Fruit fly (Drosophila melanogaster): Measurements from ENCODE around the gene Pgd.

Gene Pgd

dm6 chrX:2162130-2162907 lies 17.4 kb downstream of the Pgd start, which contains the start of the genes Cyp4d1 and CG3630:
Gene Cyp4d1, minus strand, starts transcription at chrX:2162180.
Gene CG3630, plus strand, starts transcription at chrX:2162196.
- no peak for TF ChIP-seq Myc (optimal IDR thresholded peaks at IDR 0.05)
- TF ChIP-seq Jra (GFP tag; optimal IDR thresholded peaks at IDR 0.05): no peak
- no peak for TF ChIP-seq pan (optimal IDR thresholded peaks at IDR 0.05)
- no peak for TF ChIP-seq br (GFP tag; optimal IDR thresholded peaks at IDR 0.05)
- TF ChIP-seq Rel (GFP tag; optimal IDR thresholded peaks at IDR 0.05): no peak
- peak; percentile 92 for TF ChIP-seq Rel (tag; optimal IDR thresholded peaks at IDR 0.05)

dm6 chrX:2163358-2163757 lies 18.4 kb downstream of the Pgd start:
- TF ChIP-seq Abd-B (GFP tag; optimal IDR thresholded peaks at IDR 0.05) (no peak), dsf (GFP tag; optimal IDR thresholded peaks at IDR 0.05; ENCODE audit: borderline replicate concordance) (no peak), jim (GFP tag; optimal IDR thresholded peaks at IDR 0.05) (no peak), rgr (GFP tag; optimal IDR thresholded peaks at IDR 0.05) (no peak), usp (GFP tag; optimal IDR thresholded peaks at IDR 0.05) (no peak), lola (GFP tag; optimal IDR thresholded peaks at IDR 0.05) (no peak), CG9705 (GFP tag; optimal IDR thresholded peaks at IDR 0.05) (no peak), Hr78 (GFP tag; optimal IDR thresholded peaks at IDR 0.05) (no peak), h (GFP tag; optimal IDR thresholded peaks at IDR 0.05) (no peak), pan (optimal IDR thresholded peaks at IDR 0.05) (no peak), dmrt93B (GFP tag; optimal IDR thresholded peaks at IDR 0.05) (no peak), woc (GFP tag; optimal IDR thresholded peaks at IDR 0.05) (no peak), tai (GFP tag; optimal IDR thresholded peaks at IDR 0.05) (no peak), OdsH (GFP tag; optimal IDR thresholded peaks at IDR 0.05) (no peak)

- TF ChIP-seq br (GFP tag; optimal IDR thresholded peaks at IDR 0.05) (no peak), h (GFP tag; optimal IDR thresholded peaks at IDR 0.05) (no peak), OdsH (GFP tag; optimal IDR thresholded peaks at IDR 0.05) (no peak), Abd-B (GFP tag; optimal IDR thresholded peaks at IDR 0.05) (no peak), tai (GFP tag; optimal IDR thresholded peaks at IDR 0.05) (no peak), Dfd (GFP tag; optimal IDR thresholded peaks at IDR 0.05) (no peak), Mio (GFP tag; optimal IDR thresholded peaks at IDR 0.05) (no peak), psq (GFP tag; optimal IDR thresholded peaks at IDR 0.05) (no peak), Hr78 (GFP tag; optimal IDR thresholded peaks at IDR 0.05) (no peak), rgr (GFP tag; optimal IDR thresholded peaks at IDR 0.05) (no peak), foxo (GFP tag; optimal IDR thresholded peaks at IDR 0.05) (no peak), Dif (GFP tag; optimal IDR thresholded peaks at IDR 0.05; ENCODE audit: partially characterized antibody) (no peak), lola (GFP tag; optimal IDR thresholded peaks at IDR 0.05) (no peak), Jra (GFP tag; optimal IDR thresholded peaks at IDR 0.05) (no peak), ey (GFP tag; optimal IDR thresholded peaks at IDR 0.05) (no peak)
Measured at dm6 chrX:2165394-2165793, 20.5 kb downstream of the Pgd start.

- TF ChIP-seq Abd-B (GFP tag; optimal IDR thresholded peaks at IDR 0.05): no peak
- no peak for TF ChIP-seq Jra (GFP tag; optimal IDR thresholded peaks at IDR 0.05)
- TF ChIP-seq usp (GFP tag; optimal IDR thresholded peaks at IDR 0.05): no peak
- no peak for TF ChIP-seq Rel (GFP tag; optimal IDR thresholded peaks at IDR 0.05)
- TF ChIP-seq Rel (tag; optimal IDR thresholded peaks at IDR 0.05): no peak
- no peak for TF ChIP-seq dmrt93B (GFP tag; optimal IDR thresholded peaks at IDR 0.05)
- no peak for TF ChIP-seq rgr (GFP tag; optimal IDR thresholded peaks at IDR 0.05)
- no peak for TF ChIP-seq pan (optimal IDR thresholded peaks at IDR 0.05)
- no peak for TF ChIP-seq dl (GFP tag; optimal IDR thresholded peaks at IDR 0.05; ENCODE audit: insufficient read depth in 1 of 2, partially characterized antibody in 2 of 2)
Measured at dm6 chrX:2166129-2166528, 21.2 kb downstream of the Pgd start.

dm6 chrX:2168485-2169199 lies 23.7 kb downstream of the Pgd start:
- TF ChIP-seq br (GFP tag; optimal IDR thresholded peaks at IDR 0.05): no peak
- TF ChIP-seq Dfd (GFP tag; optimal IDR thresholded peaks at IDR 0.05): no peak
- TF ChIP-seq lola (GFP tag; optimal IDR thresholded peaks at IDR 0.05): no peak
- TF ChIP-seq CG9705 (GFP tag; optimal IDR thresholded peaks at IDR 0.05): no peak
- TF ChIP-seq dsf (GFP tag; optimal IDR thresholded peaks at IDR 0.05; ENCODE audit: borderline replicate concordance): no peak
- no peak for TF ChIP-seq Hr83 (GFP tag; optimal IDR thresholded peaks at IDR 0.05; ENCODE audit: poor library complexity, severe bottlenecking)
- TF ChIP-seq N (GFP tag; optimal IDR thresholded peaks at IDR 0.05): no peak
- no peak for TF ChIP-seq HLH106 (tag; optimal IDR thresholded peaks at IDR 0.05)
- TF ChIP-seq Hnf4 (GFP tag; optimal IDR thresholded peaks at IDR 0.05): no peak
- TF ChIP-seq brk (GFP tag; optimal IDR thresholded peaks at IDR 0.05): no peak
- no peak for TF ChIP-seq woc (GFP tag; optimal IDR thresholded peaks at IDR 0.05)
- no peak for TF ChIP-seq sv (GFP tag; optimal IDR thresholded peaks at IDR 0.05)
- no peak for TF ChIP-seq ey (GFP tag; optimal IDR thresholded peaks at IDR 0.05)
- TF ChIP-seq psq (GFP tag; optimal IDR thresholded peaks at IDR 0.05): no peak
- TF ChIP-seq h (GFP tag; optimal IDR thresholded peaks at IDR 0.05): no peak
- no peak for TF ChIP-seq fru (GFP tag; optimal IDR thresholded peaks at IDR 0.05)
- no peak for TF ChIP-seq GATAd (GFP tag; optimal IDR thresholded peaks at IDR 0.05)
- TF ChIP-seq Abd-B (GFP tag; optimal IDR thresholded peaks at IDR 0.05): no peak
- no peak for TF ChIP-seq Hr78 (GFP tag; optimal IDR thresholded peaks at IDR 0.05)

All from whole organism, wandering third instar larva.